Worm (Caenorhabditis elegans) whole organism, late embryonic: ENCODE data around the gene tbx-34.

Experiments used
- ceh-18 ChIP-seq: sonication (generic microtip); optimal IDR thresholded peaks from 2 replicates; lab custom pipeline; 2016; ENCODE audit warnings: missing genetic modification characterization, missing compliant biosample characterization
- fax-1 ChIP-seq: sonication (generic microtip); optimal IDR thresholded peaks from 2 replicates; lab custom pipeline; 2016; ENCODE audit warnings: missing genotype, missing genetic modification characterization, missing compliant biosample characterization
- fkh-6 ChIP-seq: sonication (generic microtip); optimal IDR thresholded peaks from 2 replicates; lab custom pipeline; 2016; ENCODE audit warnings: missing genetic modification characterization, missing compliant biosample characterization
- madf-2 ChIP-seq: sonication (generic microtip); optimal IDR thresholded peaks from 2 replicates; lab custom pipeline; 2017; ENCODE audit warnings: missing genetic modification characterization, missing compliant biosample characterization
- nhr-232 ChIP-seq: sonication (generic microtip); optimal IDR thresholded peaks from 2 replicates; lab custom pipeline; 2016; ENCODE audit warnings: missing genetic modification characterization, missing compliant biosample characterization
- pha-4 ChIP-seq: fragments of 150-350 bp; optimal IDR thresholded peaks from 2 replicates; lab custom pipeline; 2018; ENCODE audit warnings: missing biosample characterization, missing genetic modification reagents, missing genetic modification characterization
- sox-2 ChIP-seq: fragments of 200-800 bp; sonication (Bioruptor generic); IDR thresholded peaks from 2 replicates; pipeline ENCODE4 v1.3.6; 2022; ENCODE audit warnings: missing genetic modification reagents, missing genetic modification characterization, missing compliant biosample characterization
- zip-5 ChIP-seq: sonication (generic microtip); optimal IDR thresholded peaks from 2 replicates; lab custom pipeline; 2016; ENCODE audit warnings: missing genetic modification characterization, missing compliant biosample characterization

- TF ChIP-seq fax-1 (tag; lab: Kevin White, UChicago) (no peak), sox-2 (GFP tag; lab: Robert Waterston, UW) (no peak), pha-4 (tag; lab: Kevin White, UChicago) (no peak), zip-5 (no peak), fkh-6 (no peak), madf-2 (tag; lab: Kevin White, UChicago) (no peak), nhr-232 (tag; lab: Kevin White, UChicago) (no peak), ceh-18 (tag; lab: Kevin White, UChicago) (no peak)
Measured at ce11 chrIII:11248897-11249296, 30.8 kb upstream of the tbx-34 start.
